Worm (Caenorhabditis elegans) whole organism, L4 larva: ENCODE results near the gene ugt-62.

Experiments used
- F10B5.3 ChIP-seq: sonication (generic microtip); optimal IDR thresholded peaks from 2 replicates; lab custom pipeline; 2016; ENCODE audit warnings: mild to moderate bottlenecking, missing genetic modification characterization, missing compliant biosample characterization
- F44E2.7 ChIP-seq: fragments of 200-800 bp; sonication (Bioruptor generic); IDR thresholded peaks from 2 replicates; pipeline ENCODE4 v2.1.2; 2022; ENCODE audit warnings: missing genetic modification characterization, missing compliant biosample characterization
- F49E8.2 ChIP-seq: sonication (generic microtip); optimal IDR thresholded peaks from 2 replicates; lab custom pipeline; 2016; ENCODE audit warnings: missing compliant biosample characterization, mild to moderate bottlenecking, missing genetic modification characterization, borderline replicate concordance
- T20F7.1 ChIP-seq: fragments of 200-800 bp; sonication (Bioruptor generic); optimal IDR thresholded peaks from 2 replicates; lab custom pipeline; 2018; ENCODE audit warnings: mild to moderate bottlenecking, missing genetic modification characterization, missing compliant biosample characterization
- T26A8.4 ChIP-seq: fragments of 200-800 bp; sonication (Bioruptor generic); IDR thresholded peaks from 2 replicates; pipeline ENCODE4 v1.3.6; 2022; ENCODE audit warnings: missing genetic modification characterization, missing compliant biosample characterization
- Y75B8A.6 ChIP-seq: fragments of 200-800 bp; sonication (Bioruptor generic); IDR thresholded peaks from 2 replicates; pipeline ENCODE4 v1.3.6; 2022; ENCODE audit warnings: missing genetic modification reagents, missing genetic modification characterization, missing compliant biosample characterization
- aha-1 ChIP-seq: fragments of 150-350 bp; peaks from one replicate; lab custom pipeline; 2014; ENCODE audit warnings: missing biosample characterization, missing genetic modification characterization
- arid-1 ChIP-seq: fragments of 200-800 bp; sonication (Bioruptor generic); conservative IDR thresholded peaks from 2 replicates; pipeline ENCODE4 v1.3.6; 2022; ENCODE audit warnings: missing genetic modification reagents, missing genetic modification characterization, missing compliant biosample characterization
- ceh-44 ChIP-seq: fragments of 200-800 bp; sonication (Bioruptor generic); IDR thresholded peaks from 2 replicates; pipeline ENCODE4 v1.3.6; 2022; ENCODE audit warnings: missing genetic modification reagents, missing genetic modification characterization, missing compliant biosample characterization
- ctbp-1 ChIP-seq: fragments of 200-800 bp; sonication (Bioruptor generic); IDR thresholded peaks from 2 replicates; pipeline ENCODE4 v1.3.6; 2022; ENCODE audit warnings: missing genetic modification reagents, missing genetic modification characterization, missing compliant biosample characterization
- daf-16 ChIP-seq, 3 experiments: sonication (generic microtip); optimal IDR thresholded peaks; 2 replicates each; lab custom pipeline; 2016 to 2017; ENCODE audit warnings: missing genetic modification characterization in 3 of 3, missing genetic modification reagents in 3 of 3, mild to moderate bottlenecking in 2 of 3, missing compliant biosample characterization in 2 of 3, missing biosample characterization in 1 of 3, moderate library complexity in 1 of 3
- dmd-6 ChIP-seq: fragments of 200-800 bp; sonication (Bioruptor generic); IDR thresholded peaks from 2 replicates; pipeline ENCODE4 v1.3.6; 2022; ENCODE audit warnings: missing genetic modification reagents, missing genetic modification characterization, missing compliant biosample characterization
- dve-1 ChIP-seq: sonication (generic microtip); optimal IDR thresholded peaks from 2 replicates; lab custom pipeline; 2017; ENCODE audit warnings: antibody characterized with exemption, mild to moderate bottlenecking, missing genetic modification characterization, missing compliant biosample characterization; ENCODE audit not compliant: insufficient read depth
- hif-1 ChIP-seq, 2 experiments: sonication (generic microtip); optimal IDR thresholded peaks; 2 replicates each; lab custom pipeline; 2016 to 2017; ENCODE audit warnings: missing compliant biosample characterization in 2 of 2, missing genetic modification characterization in 2 of 2, missing genetic modification reagents in 2 of 2, missing genotype in 2 of 2, mild to moderate bottlenecking in 1 of 2
- hlh-30 ChIP-seq: sonication (generic microtip); optimal IDR thresholded peaks from 2 replicates; lab custom pipeline; 2017; ENCODE audit warnings: antibody characterized with exemption, mild to moderate bottlenecking, missing genetic modification characterization, missing compliant biosample characterization; ENCODE audit not compliant: insufficient read depth
- hmg-1.1 ChIP-seq: fragments of 200-800 bp; sonication (Bioruptor generic); IDR thresholded peaks from 2 replicates; pipeline ENCODE4 v1.3.6; 2022; ENCODE audit warnings: missing genetic modification reagents, missing genetic modification characterization, missing compliant biosample characterization
- lin-1 ChIP-seq: fragments of 200-800 bp; sonication (Bioruptor generic); IDR thresholded peaks from 2 replicates; pipeline ENCODE4 v1.3.6; 2022; ENCODE audit warnings: missing genetic modification reagents, missing genetic modification characterization, missing compliant biosample characterization
- lin-13 ChIP-seq: fragments of 150-350 bp; optimal IDR thresholded peaks from 2 replicates; lab custom pipeline; 2014; ENCODE audit warnings: missing biosample characterization, missing genetic modification reagents, missing genetic modification characterization
- lir-3 ChIP-seq: sonication (generic microtip); optimal IDR thresholded peaks from 2 replicates; lab custom pipeline; 2016; ENCODE audit warnings: mild to moderate bottlenecking, missing genetic modification characterization, missing compliant biosample characterization
- lsy-2 ChIP-seq, 2 experiments: fragments of 150-350 bp in 1 of 2; sonication (generic microtip) in 1 of 2; optimal IDR thresholded peaks; 2 replicates each; lab custom pipeline; 2014 to 2017; ENCODE audit warnings: missing biosample characterization in 2 of 2, missing genetic modification characterization in 2 of 2
- madf-9 ChIP-seq: fragments of 200-800 bp; sonication (Bioruptor generic); conservative IDR thresholded peaks from 2 replicates; pipeline ENCODE4 v1.3.6; 2022; ENCODE audit warnings: missing genetic modification reagents, missing genetic modification characterization, missing compliant biosample characterization
- mep-1 ChIP-seq: fragments of 150-350 bp; sonication (generic microtip); optimal IDR thresholded peaks from 3 replicates; lab custom pipeline; 2014; ENCODE audit warnings: missing biosample characterization, missing genetic modification characterization
- mes-2 ChIP-seq: sonication (generic microtip); optimal IDR thresholded peaks from 2 replicates; lab custom pipeline; 2016; ENCODE audit warnings: missing genotype, mild to moderate bottlenecking, missing genetic modification characterization, missing compliant biosample characterization; ENCODE audit not compliant: poor library complexity, severe bottlenecking
- mxl-2 ChIP-seq: fragments of 200-800 bp; sonication (Bioruptor generic); conservative IDR thresholded peaks from 2 replicates; pipeline ENCODE4 v1.3.6; 2022; ENCODE audit warnings: missing genetic modification reagents, missing genetic modification characterization, missing compliant biosample characterization
- mxl-3 ChIP-seq: fragments of 200-800 bp; sonication (Bioruptor generic); optimal IDR thresholded peaks from 2 replicates; lab custom pipeline; 2018; ENCODE audit warnings: mild to moderate bottlenecking, missing genetic modification characterization, missing compliant biosample characterization
- nhr-102 ChIP-seq: sonication (generic microtip); optimal IDR thresholded peaks from 2 replicates; lab custom pipeline; 2016; ENCODE audit warnings: mild to moderate bottlenecking, missing genetic modification characterization, moderate library complexity, missing compliant biosample characterization
- nhr-111 ChIP-seq: fragments of 200-800 bp; sonication (Bioruptor generic); optimal IDR thresholded peaks from 2 replicates; lab custom pipeline; 2018; ENCODE audit warnings: mild to moderate bottlenecking, missing genetic modification characterization, missing compliant biosample characterization
- nhr-28 ChIP-seq: fragments of 150-350 bp; optimal IDR thresholded peaks from 2 replicates; lab custom pipeline; 2014; ENCODE audit warnings: missing biosample characterization, missing genetic modification characterization
- nhr-48 ChIP-seq: sonication (generic microtip); optimal IDR thresholded peaks from 2 replicates; lab custom pipeline; 2016; ENCODE audit warnings: mild to moderate bottlenecking, missing genetic modification characterization, missing compliant biosample characterization
- nhr-76 ChIP-seq: fragments of 150-350 bp; optimal IDR thresholded peaks from 2 replicates; lab custom pipeline; 2014; ENCODE audit warnings: missing biosample characterization, missing genetic modification characterization
- pha-4 ChIP-seq, 2 experiments: fragments of 150-350 bp in 1 of 2; fragments of 200-800 bp in 1 of 2; sonication (Bioruptor generic) in 1 of 2; IDR thresholded peaks in 1 of 2; optimal IDR thresholded peaks in 1 of 2; 2 replicates each; pipeline versions ENCODE4 v1.3.6 to Lab custom; 2014 to 2022; ENCODE audit warnings: missing genetic modification characterization in 2 of 2, missing genetic modification reagents in 2 of 2, missing biosample characterization in 1 of 2, missing compliant biosample characterization in 1 of 2
- pqm-1 ChIP-seq: sonication (generic microtip); optimal IDR thresholded peaks from 2 replicates; lab custom pipeline; 2017; ENCODE audit warnings: missing biosample characterization, missing genetic modification characterization
- rbr-2 ChIP-seq: sonication (generic microtip); optimal IDR thresholded peaks from 2 replicates; lab custom pipeline; 2016; ENCODE audit warnings: missing genotype, missing genetic modification characterization, missing compliant biosample characterization
- saeg-2 ChIP-seq: fragments of 200-800 bp; sonication (Bioruptor generic); IDR thresholded peaks from 2 replicates; pipeline ENCODE4 v1.3.6; 2022; ENCODE audit warnings: missing genetic modification reagents, missing genetic modification characterization, missing compliant biosample characterization
- skn-1 ChIP-seq: fragments of 150-350 bp; optimal IDR thresholded peaks from 2 replicates; lab custom pipeline; 2014; ENCODE audit warnings: missing biosample characterization, missing genetic modification characterization
- snpc-4 ChIP-seq: fragments of 150-350 bp; optimal IDR thresholded peaks from 2 replicates; lab custom pipeline; 2014; ENCODE audit warnings: missing biosample characterization, missing genetic modification characterization
- tra-1 ChIP-seq: fragments of 200-800 bp; sonication (Bioruptor generic); IDR thresholded peaks from 2 replicates; pipeline ENCODE4 v1.3.6; 2022; ENCODE audit warnings: missing genetic modification reagents, missing genetic modification characterization, missing compliant biosample characterization
- vab-7 ChIP-seq: fragments of 200-800 bp; sonication (Bioruptor generic); IDR thresholded peaks from 2 replicates; pipeline ENCODE4 v1.3.6; 2022; ENCODE audit warnings: missing genetic modification reagents, missing genetic modification characterization, missing compliant biosample characterization

The ugt-62 gene

DNA sequence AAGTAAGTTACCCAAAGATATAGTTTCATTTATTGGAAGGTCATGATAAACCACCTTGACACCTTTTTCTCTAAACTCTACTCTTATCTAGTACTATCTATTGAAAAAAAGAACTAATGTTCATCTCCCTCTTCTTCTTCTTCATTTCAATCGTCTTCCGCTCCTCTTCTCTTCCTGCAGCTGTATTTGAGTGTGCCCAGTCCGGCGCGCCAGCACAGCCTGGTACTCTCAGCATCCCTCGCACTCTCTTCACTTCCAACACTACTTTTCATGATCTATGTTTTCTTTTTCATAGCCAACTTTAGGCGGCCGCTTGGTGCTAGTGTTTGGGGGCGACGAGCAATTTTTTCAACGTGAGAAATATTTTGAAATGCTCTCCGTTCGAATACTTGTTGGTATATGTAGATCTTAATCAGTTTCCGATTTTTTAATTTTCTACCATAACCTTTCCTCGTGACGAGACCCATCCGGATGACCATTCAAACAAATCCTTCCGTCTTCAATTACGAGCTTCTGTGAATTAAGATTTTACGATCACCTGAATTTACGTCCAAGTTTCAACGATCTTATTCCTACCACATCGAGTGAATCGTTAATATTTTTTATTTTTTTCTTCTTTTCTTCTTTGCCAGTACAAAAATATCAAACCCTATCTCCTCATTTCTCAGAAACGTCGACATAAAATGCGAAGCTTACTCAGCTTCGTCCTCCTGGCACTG, 21.8 kb upstream of the ugt-62 start, which contains the start of gene pan-1 (continued):
- no peak for TF ChIP-seq tra-1 (GFP tag; lab: Robert Waterston, UW)
- TF ChIP-seq nhr-111 (GFP tag; lab: Kevin White, UChicago) = no peak
- TF ChIP-seq saeg-2 (GFP tag; lab: Robert Waterston, UW) = no peak
- TF ChIP-seq mep-1 (tag; lab: Kevin White, UChicago) = peak; percentile 54
- TF ChIP-seq Y75B8A.6 (GFP tag; lab: Robert Waterston, UW) = no peak
- TF ChIP-seq aha-1 = peak; percentile 19
- peak; percentile 48 for TF ChIP-seq mes-2 (tag; lab: Kevin White, UChicago)
- TF ChIP-seq hlh-30 = peak; percentile 59
- TF ChIP-seq skn-1 (tag; lab: Kevin White, UChicago) = no peak
- TF ChIP-seq nhr-76 (tag; lab: Kevin White, UChicago) = no peak
- peak; percentile 68 for TF ChIP-seq rbr-2 (tag; lab: Kevin White, UChicago)
- peak; percentile 32; the same call in 1 of the 2 replicates for TF ChIP-seq madf-9 (GFP tag; lab: Robert Waterston, UW)
- peak; percentile 28; the same call in 1 of the 2 replicates for TF ChIP-seq dmd-6
- TF ChIP-seq F44E2.7 (GFP tag; lab: Robert Waterston, UW) = no peak
- TF ChIP-seq snpc-4 (tag; lab: Kevin White, UChicago) = no peak
- TF ChIP-seq ceh-44 (GFP tag; lab: Robert Waterston, UW) = no peak
- 0 out of 2 replicates have a peak, but pooled peaks have one; percentile 35 for TF ChIP-seq mxl-2 (GFP tag; lab: Robert Waterston, UW)
- peak; percentile 46; the same call in 1 of the 2 replicates for TF ChIP-seq arid-1 (GFP tag; lab: Robert Waterston, UW)
- no peak for TF ChIP-seq F10B5.3 (tag; lab: Kevin White, UChicago)
- TF ChIP-seq vab-7 = no peak
- TF ChIP-seq F49E8.2 (tag; lab: Kevin White, UChicago) = no peak
- no peak for TF ChIP-seq nhr-102 (tag; lab: Kevin White, UChicago)
- no peak for TF ChIP-seq lin-13
- 0 out of 2 replicates have a peak, but pooled peaks have one; percentile 54 for TF ChIP-seq ctbp-1 (GFP tag; lab: Robert Waterston, UW)
- peak; percentile 37 for TF ChIP-seq T26A8.4
- TF ChIP-seq pqm-1 (tag; lab: Kevin White, UChicago) = peak; percentile 39
- peak in 1 of 2 experiments; percentile 14 for TF ChIP-seq hif-1 (tag; optimal IDR thresholded peaks at IDR 0.05; lab: Kevin White, UChicago)
- peak; percentile 68 for TF ChIP-seq mxl-3 (GFP tag; lab: Kevin White, UChicago)
- peak; percentile 34 for TF ChIP-seq nhr-48 (tag; lab: Kevin White, UChicago)
- peak; percentile 60 for TF ChIP-seq nhr-28 (tag; lab: Kevin White, UChicago)
- TF ChIP-seq daf-16 (GFP tag; optimal IDR thresholded peaks at IDR 0.05; lab: Kevin White, UChicago) = peak in 1 of 2 experiments; percentile 7
- peak; percentile 24 for TF ChIP-seq daf-16 (tag; optimal IDR thresholded peaks at IDR 0.05; lab: Kevin White, UChicago)
- TF ChIP-seq lsy-2 (tag; optimal IDR thresholded peaks at IDR 0.05; lab: Kevin White, UChicago) = peak; percentile 20 to 52
- no peak for TF ChIP-seq pha-4 (GFP tag; IDR thresholded peaks at IDR 0.05; lab: Robert Waterston, UW)
- peak; percentile 50 for TF ChIP-seq pha-4 (tag; optimal IDR thresholded peaks at IDR 0.05; lab: Kevin White, UChicago)
- TF ChIP-seq dve-1 = peak; percentile 54
- TF ChIP-seq T20F7.1 (GFP tag; lab: Kevin White, UChicago) = no peak
- TF ChIP-seq hmg-1.1 (GFP tag; lab: Robert Waterston, UW) = peak; percentile 81
- TF ChIP-seq lir-3 = no peak
- 0 out of 2 replicates have a peak, but pooled peaks have one; percentile 10 for TF ChIP-seq lin-1
